Worm (Caenorhabditis elegans) whole organism, L1 larva: Measurements from ENCODE around the gene B0410.1.

Experiments used
- aly-2 ChIP-seq: fragments of 150-350 bp; optimal IDR thresholded peaks from 2 replicates; lab custom pipeline; 2014; ENCODE audit warnings: missing biosample characterization, missing genetic modification characterization
- ama-1 ChIP-seq: fragments of 150-350 bp; optimal IDR thresholded peaks from 2 replicates; lab custom pipeline; 2014
- ceh-82 ChIP-seq, 3 experiments: fragments of 150-350 bp in 1 of 3; sonication (generic microtip) in 2 of 3; optimal IDR thresholded peaks; 2 replicates each; lab custom pipeline; 2014 to 2017; ENCODE audit warnings: missing biosample characterization in 3 of 3, missing genetic modification characterization in 3 of 3
- egl-27 ChIP-seq, 2 experiments: fragments of 150-350 bp in 1 of 2; sonication (generic microtip); optimal IDR thresholded peaks; 3 replicates each; lab custom pipeline; 2017 to 2018; ENCODE audit warnings: missing biosample characterization in 2 of 2, missing genetic modification characterization in 2 of 2, missing genetic modification reagents in 2 of 2
- grh-1 ChIP-seq: fragments of 200-800 bp; sonication (Bioruptor generic); IDR thresholded peaks from 2 replicates; pipeline ENCODE4 v1.3.6; 2022; ENCODE audit warnings: missing genetic modification reagents, missing genetic modification characterization, missing compliant biosample characterization
- hlh-17 ChIP-seq: fragments of 200-800 bp; sonication (Bioruptor generic); optimal IDR thresholded peaks from 2 replicates; lab custom pipeline; 2018; ENCODE audit warnings: missing genetic modification characterization, mild to moderate bottlenecking, missing compliant biosample characterization, moderate library complexity, borderline replicate concordance
- isw-1 ChIP-seq: fragments of 200-800 bp; sonication (Bioruptor generic); IDR thresholded peaks from 2 replicates; pipeline ENCODE4 v1.3.6; 2022; ENCODE audit warnings: missing genetic modification characterization, missing compliant biosample characterization
- lin-14 ChIP-seq: fragments of 200-800 bp; sonication (Bioruptor generic); optimal IDR thresholded peaks from 2 replicates; lab custom pipeline; 2018; ENCODE audit warnings: mild to moderate bottlenecking, missing genetic modification characterization, moderate library complexity, missing compliant biosample characterization
- lin-39 ChIP-seq: fragments of 150-350 bp; optimal IDR thresholded peaks from 2 replicates; lab custom pipeline; 2014; ENCODE audit warnings: missing biosample characterization, missing genetic modification reagents, missing genetic modification characterization
- skn-1 ChIP-seq: fragments of 150-350 bp; optimal IDR thresholded peaks from 2 replicates; lab custom pipeline; 2014; ENCODE audit warnings: missing biosample characterization, missing genetic modification characterization
- unc-62 ChIP-seq: fragments of 150-350 bp; optimal IDR thresholded peaks from 2 replicates; lab custom pipeline; 2014; ENCODE audit warnings: missing biosample characterization, missing genetic modification reagents, missing genetic modification characterization
- vab-15 ChIP-seq: sonication (generic microtip); optimal IDR thresholded peaks from 2 replicates; lab custom pipeline; 2017; ENCODE audit warnings: missing genotype, mild to moderate bottlenecking, missing genetic modification characterization, missing compliant biosample characterization
- zag-1 ChIP-seq: fragments of 150-350 bp; optimal IDR thresholded peaks from 2 replicates; lab custom pipeline; 2014; ENCODE audit warnings: missing biosample characterization, missing genetic modification characterization
- ztf-11 ChIP-seq, 2 experiments: sonication (generic microtip); optimal IDR thresholded peaks; 2 replicates each; lab custom pipeline; 2016 to 2017; ENCODE audit warnings: missing genetic modification characterization in 2 of 2, missing biosample characterization in 1 of 2, missing compliant biosample characterization in 1 of 2

DNA sequence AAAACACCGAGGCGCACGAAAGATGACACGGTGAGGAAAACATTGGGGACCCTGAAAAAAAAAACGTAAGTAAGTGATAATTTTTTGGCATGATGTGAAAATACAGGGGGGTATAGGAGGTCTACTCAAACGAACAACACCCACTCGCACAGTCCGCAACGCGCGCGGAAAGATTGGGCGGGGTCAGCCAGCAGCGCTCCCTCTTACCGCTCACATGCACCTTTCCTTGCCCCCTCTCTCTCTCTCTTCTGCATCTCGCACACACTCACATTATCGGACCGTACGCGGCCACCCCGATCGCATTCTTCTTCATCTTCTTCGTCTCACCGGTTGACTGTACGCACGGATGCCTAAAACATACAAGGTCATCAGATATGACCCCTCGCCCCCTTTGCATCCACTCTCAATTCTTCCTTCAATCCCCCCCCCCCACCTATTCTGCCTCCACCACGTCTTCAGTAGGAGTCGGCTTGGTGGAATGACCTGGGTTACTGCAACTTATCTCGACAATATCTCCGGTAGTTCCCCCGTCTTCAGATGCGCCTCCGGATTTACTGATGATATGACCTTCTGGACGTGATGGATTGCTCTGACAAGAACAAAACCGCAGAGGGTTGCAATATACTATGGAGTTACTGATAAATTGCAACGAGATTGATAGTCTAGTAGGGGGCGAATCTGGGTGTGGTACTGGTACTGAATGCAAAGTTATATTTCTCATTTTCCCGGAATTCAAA, 14.7 kb upstream of the B0410.1 start, which contains the start of gene F53B3.5:
- TF ChIP-seq zag-1 (no peak), ceh-82 (tag; optimal IDR thresholded peaks at IDR 0.05; lab: Kevin White, UChicago) (no peak), skn-1 (tag; lab: Kevin White, UChicago) (no peak), isw-1 (no peak), aly-2 (tag; lab: Kevin White, UChicago) (no peak), ztf-11 (tag; optimal IDR thresholded peaks at IDR 0.05; lab: Kevin White, UChicago) (no peak), egl-27 (tag; optimal IDR thresholded peaks at IDR 0.05; lab: Kevin White, UChicago) (no peak), lin-14 (GFP tag; lab: Kevin White, UChicago) (peak; percentile 58), ama-1 (lab: Kevin White, UChicago) (no peak), grh-1 (0 out of 2 replicates have a peak, but pooled peaks have one; percentile 46), unc-62 (GFP tag; lab: Kevin White, UChicago) (no peak), hlh-17 (no peak), lin-39 (no peak), vab-15 (tag; lab: Kevin White, UChicago) (no peak)
